Fruit fly (Drosophila melanogaster) Kc167 (cell line): ENCODE measurements around the gene CG13002.

Experiments
- Myc ChIP-seq: fragments of >200 bp; optimal IDR thresholded peaks from 2 replicates; lab custom pipeline; 2017; ENCODE audit warnings: missing external identifiers
- Sin3A ChIP-seq: fragments of >200 bp; optimal IDR thresholded peaks from 2 replicates; lab custom pipeline; 2018; ENCODE audit warnings: missing external identifiers
- h ChIP-seq: fragments of >200 bp; optimal IDR thresholded peaks from 3 replicates; lab custom pipeline; 2018; ENCODE audit warnings: missing external identifiers
- insv ChIP-seq: fragments of >200 bp; optimal IDR thresholded peaks from 3 replicates; lab custom pipeline; 2018; ENCODE audit warnings: missing external identifiers
- psq ChIP-seq: fragments of >200 bp; optimal IDR thresholded peaks from 2 replicates; lab custom pipeline; 2017; ENCODE audit warnings: missing external identifiers
- ttk ChIP-seq: sonication (Bioruptor generic); optimal IDR thresholded peaks from 2 replicates; lab custom pipeline; 2017; ENCODE audit warnings: missing external identifiers

DNA sequence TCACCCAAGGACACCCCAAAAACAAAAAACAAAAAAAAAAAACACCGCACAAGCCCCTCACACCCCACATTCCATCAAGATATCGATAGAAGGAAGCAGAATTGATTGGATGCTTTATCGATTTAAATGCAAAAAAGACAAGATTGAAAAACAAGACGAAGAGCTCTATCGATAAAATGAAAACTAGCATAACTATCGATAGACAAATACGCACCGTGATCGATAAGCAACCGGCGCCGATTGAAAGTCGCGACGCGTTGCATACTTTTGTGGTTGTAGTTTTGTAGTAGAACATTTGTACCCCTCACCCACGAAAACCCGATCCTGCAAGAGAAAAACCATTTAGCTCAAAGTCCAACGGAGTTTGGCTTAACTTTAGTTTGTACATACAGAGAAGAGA, 47.1 kb downstream of the CG13002 start:
- TF ChIP-seq psq (lab: Kevin White, UChicago): no peak
- no peak for TF ChIP-seq h (lab: Kevin White, UChicago)
- TF ChIP-seq Sin3A (lab: Kevin White, UChicago): no peak
- no peak for TF ChIP-seq ttk (lab: Kevin White, UChicago)
- no peak for TF ChIP-seq Myc
- TF ChIP-seq insv (lab: Kevin White, UChicago): no peak
